Worm (Caenorhabditis elegans): ENCODE measurements around the gene twk-17.

twk-17 gene

DNA sequence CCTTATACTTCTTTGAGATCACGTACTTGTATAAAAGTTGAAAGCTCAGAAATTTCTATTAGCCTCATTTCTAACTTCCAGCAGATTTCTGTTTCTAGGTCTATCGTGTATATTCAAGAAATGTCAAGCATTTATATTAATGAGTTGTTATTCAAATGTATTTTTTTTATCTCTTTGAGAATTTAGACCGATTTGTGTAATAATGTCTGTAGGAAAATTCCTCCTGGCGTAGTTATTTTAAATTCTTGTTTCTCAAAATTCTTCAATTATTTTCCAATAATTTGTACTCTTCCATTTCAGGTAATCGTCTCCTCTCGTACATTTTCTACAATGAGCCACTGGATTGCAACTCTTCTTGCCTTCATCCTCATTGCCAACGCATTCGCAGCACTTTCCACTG, 19.5 kb upstream of the twk-17 start, which contains the start of gene nlp-61:
TSS of gene nlp-61 (plus strand) at position 301 of the 400 bp plus-strand sequence.
- TF ChIP-seq lim-6 (tag; optimal IDR thresholded peaks at IDR 0.05) (no peak), zip-5 (tag; optimal IDR thresholded peaks at IDR 0.05) (no peak), ceh-24 (tag; optimal IDR thresholded peaks at IDR 0.05) (no peak), tbx-2 (tag; optimal IDR thresholded peaks at IDR 0.05) (no peak), sdc-2 (tag; optimal IDR thresholded peaks at IDR 0.05) (no peak), pax-1 (tag; optimal IDR thresholded peaks at IDR 0.05) (no peak), ceh-14 (tag; optimal IDR thresholded peaks at IDR 0.05) (no peak), madf-2 (tag; optimal IDR thresholded peaks at IDR 0.05) (no peak), unc-55 (GFP tag; optimal IDR thresholded peaks at IDR 0.05) (no peak), nhr-232 (tag; optimal IDR thresholded peaks at IDR 0.05) (no peak), ceh-45 (GFP tag; IDR thresholded peaks at IDR 0.05) (no peak), pha-4 (tag; optimal IDR thresholded peaks at IDR 0.05) (no peak), elt-2 (tag; optimal IDR thresholded peaks at IDR 0.05) (no peak), fkh-6 (tag; optimal IDR thresholded peaks at IDR 0.05) (no peak), pat-9 (tag; optimal IDR thresholded peaks at IDR 0.05) (no peak), nfya-1 (tag; optimal IDR thresholded peaks at IDR 0.05) (no peak), sox-2 (GFP tag; IDR thresholded peaks at IDR 0.05) (no peak), rnt-1 (tag; optimal IDR thresholded peaks at IDR 0.05) (no peak), syd-9 (tag; optimal IDR thresholded peaks at IDR 0.05) (no peak)

DNA sequence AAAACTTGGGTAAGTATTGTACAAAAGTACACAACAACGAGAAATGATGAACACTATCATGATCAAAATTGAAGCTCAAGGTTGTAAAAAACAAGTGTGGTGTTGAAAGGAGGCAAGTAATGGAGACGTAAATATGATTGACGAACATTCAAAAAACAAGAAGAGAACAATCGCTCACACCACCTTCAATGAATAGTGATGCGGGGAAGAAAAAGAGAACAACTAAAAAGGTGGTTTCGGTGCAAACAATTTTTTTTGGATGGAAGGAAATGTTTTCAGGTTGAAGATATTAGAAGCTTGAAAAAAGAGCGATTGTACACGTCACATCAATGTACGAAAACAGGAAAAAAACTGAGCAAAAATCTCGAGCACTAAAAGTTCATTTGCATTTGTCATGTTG, 6.6 kb upstream of the twk-17 start:
- TF ChIP-seq hlh-13 (GFP tag; optimal IDR thresholded peaks at IDR 0.05) (no peak), K02D7.2 (tag; optimal IDR thresholded peaks at IDR 0.05) (no peak), tbx-7 (tag; optimal IDR thresholded peaks at IDR 0.05) (no peak), ceh-19 (GFP tag; optimal IDR thresholded peaks at IDR 0.05) (no peak), ahr-1 (tag; optimal IDR thresholded peaks at IDR 0.05) (no peak), ceh-6 (GFP tag; optimal IDR thresholded peaks at IDR 0.05) (no peak), dve-1 (tag; optimal IDR thresholded peaks at IDR 0.05) (no peak), ceh-48 (tag; optimal IDR thresholded peaks at IDR 0.05) (no peak), ama-1 (optimal IDR thresholded peaks at IDR 0.05) (no peak), unc-55 (GFP tag; optimal IDR thresholded peaks at IDR 0.05) (no peak), C38D4.7 (GFP tag; optimal IDR thresholded peaks at IDR 0.05) (no peak), zip-5 (tag; optimal IDR thresholded peaks at IDR 0.05) (no peak), ceh-9 (tag; optimal IDR thresholded peaks at IDR 0.05) (no peak), hlh-15 (tag; optimal IDR thresholded peaks at IDR 0.05) (no peak), K09A11.1 (tag; optimal IDR thresholded peaks at IDR 0.05; ENCODE audit: insufficient read depth) (no peak), pat-9 (tag; optimal IDR thresholded peaks at IDR 0.05) (no peak), nhr-232 (tag; optimal IDR thresholded peaks at IDR 0.05) (no peak), eyg-1 (tag; optimal IDR thresholded peaks at IDR 0.05) (no peak)

DNA sequence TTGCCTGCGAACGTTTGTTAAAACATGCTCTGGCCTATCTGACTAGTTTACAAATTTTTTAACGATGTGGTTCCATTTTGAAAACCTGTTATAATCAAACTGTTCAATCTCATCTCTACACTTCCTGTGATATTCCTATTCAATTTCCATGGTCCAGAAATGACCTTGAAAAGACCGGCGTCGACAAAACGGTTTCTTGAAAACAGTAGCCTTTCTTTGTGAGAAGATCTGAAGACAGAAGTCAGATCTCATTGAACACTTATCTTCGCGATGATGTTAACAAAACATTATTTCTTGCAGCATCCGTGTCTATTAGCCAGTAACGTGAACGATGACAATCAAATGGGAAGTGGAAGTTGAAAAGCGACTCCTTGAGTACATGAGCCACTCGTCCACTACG, 11.3 kb downstream of the twk-17 start, which contains the start of gene C44E12.1:
TSS of gene C44E12.1 (plus strand) at position 301 of the 400 bp plus-strand sequence.
- TF ChIP-seq ceh-6 (GFP tag; optimal IDR thresholded peaks at IDR 0.05): no peak
- TF ChIP-seq fax-1 (tag; optimal IDR thresholded peaks at IDR 0.05): no peak
- TF ChIP-seq unc-42 (tag; optimal IDR thresholded peaks at IDR 0.05): no peak
- no peak for TF ChIP-seq elt-2 (tag; optimal IDR thresholded peaks at IDR 0.05)
- no peak for TF ChIP-seq tbx-2 (tag; optimal IDR thresholded peaks at IDR 0.05)

DNA sequence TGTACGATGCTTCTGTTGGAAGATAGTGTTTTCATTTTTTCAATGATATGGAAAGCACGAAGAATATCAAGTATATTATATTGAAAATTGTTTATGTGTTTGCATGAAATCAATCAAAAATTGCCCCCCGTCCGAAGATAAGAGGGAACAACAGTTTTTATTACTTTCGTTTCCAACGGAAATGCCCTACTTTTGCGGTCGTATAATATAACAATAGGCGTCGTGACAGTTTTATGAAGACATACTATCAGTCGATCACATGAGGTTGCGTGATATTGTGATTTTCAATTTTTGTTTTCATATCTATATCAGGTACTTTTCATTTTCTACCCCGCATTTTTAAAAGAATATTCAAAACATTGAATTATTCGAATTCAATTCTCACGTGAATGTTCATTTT, 11.9 kb downstream of the twk-17 start:
- TF ChIP-seq dve-1 (tag; optimal IDR thresholded peaks at IDR 0.05): no peak
- TF ChIP-seq unc-42 (tag; optimal IDR thresholded peaks at IDR 0.05): no peak
- no peak for TF ChIP-seq eyg-1 (tag; optimal IDR thresholded peaks at IDR 0.05)
- no peak for TF ChIP-seq Y22D7AL.16 (tag; optimal IDR thresholded peaks at IDR 0.05)
- no peak for TF ChIP-seq nfya-1 (tag; optimal IDR thresholded peaks at IDR 0.05)

Data from whole organism, late embryonic.